Worm (Caenorhabditis elegans) whole organism, midembryonic: Measurements from ENCODE around the gene sdz-8.

ENCODE experiments used
- T22C8.4 ChIP-seq: fragments of 200-800 bp; sonication (Bioruptor generic); IDR thresholded peaks from 2 replicates; pipeline ENCODE4 v1.3.6; 2022; ENCODE audit warnings: missing genetic modification characterization, missing compliant biosample characterization
- cog-1 ChIP-seq: sonication (generic microtip); optimal IDR thresholded peaks from 2 replicates; lab custom pipeline; 2016; ENCODE audit warnings: missing genetic modification characterization, missing compliant biosample characterization
- flt-1 ChIP-seq: fragments of 200-800 bp; sonication (Bioruptor generic); IDR thresholded peaks from 2 replicates; pipeline ENCODE4 v1.3.6; 2022; ENCODE audit warnings: missing genetic modification characterization, missing compliant biosample characterization
- klf-2 ChIP-seq: fragments of 200-800 bp; sonication (Bioruptor generic); conservative IDR thresholded peaks from 2 replicates; pipeline ENCODE4 v1.3.6; 2022; ENCODE audit warnings: missing genetic modification reagents, missing genetic modification characterization, missing compliant biosample characterization
- med-1 ChIP-seq: sonication (generic microtip); optimal IDR thresholded peaks from 2 replicates; lab custom pipeline; 2017; ENCODE audit warnings: missing genetic modification characterization, mild to moderate bottlenecking, missing compliant biosample characterization, antibody characterized with exemption, missing genetic modification reagents; ENCODE audit not compliant: insufficient read depth
- ref-1 ChIP-seq: fragments of 200-800 bp; sonication (Bioruptor generic); conservative IDR thresholded peaks from 2 replicates; pipeline ENCODE4 v1.3.6; 2022; ENCODE audit warnings: missing genetic modification reagents, missing genetic modification characterization, missing compliant biosample characterization
- tab-1 ChIP-seq: fragments of 200-800 bp; sonication (Bioruptor generic); IDR thresholded peaks from 2 replicates; pipeline ENCODE4 v1.3.6; 2022; ENCODE audit warnings: missing genetic modification characterization, missing compliant biosample characterization
- ztf-23 ChIP-seq: fragments of 200-800 bp; sonication (Bioruptor generic); IDR thresholded peaks from 2 replicates; pipeline ENCODE4 v1.3.6; 2022; ENCODE audit warnings: missing genetic modification reagents, missing genetic modification characterization, missing compliant biosample characterization
- ztf-29 ChIP-seq: fragments of 200-800 bp; sonication (Bioruptor generic); IDR thresholded peaks from 2 replicates; pipeline ENCODE4 v1.3.6; 2022; ENCODE audit warnings: missing genetic modification reagents, missing genetic modification characterization, missing compliant biosample characterization

Gene sdz-8

ce11 chrV:11474399-11474798 lies 41.6 kb downstream of the sdz-8 start, which contains the start of gene nas-22:
Gene nas-22 (plus strand): TSS chrV:11474699.
- TF ChIP-seq ztf-29 (no peak), cog-1 (tag; lab: Kevin White, UChicago) (no peak), med-1 (GFP tag; lab: Kevin White, UChicago) (no peak), ref-1 (GFP tag; lab: Robert Waterston, UW) (no peak), tab-1 (GFP tag; lab: Robert Waterston, UW) (no peak), T22C8.4 (GFP tag; lab: Robert Waterston, UW) (no peak), ztf-23 (GFP tag; lab: Robert Waterston, UW) (no peak), klf-2 (no peak), flt-1 (GFP tag; lab: Robert Waterston, UW) (no peak)

- TF ChIP-seq tab-1 (GFP tag; lab: Robert Waterston, UW) (no peak), klf-2 (no peak), ztf-29 (no peak), T22C8.4 (GFP tag; lab: Robert Waterston, UW) (no peak), ztf-23 (GFP tag; lab: Robert Waterston, UW) (no peak), cog-1 (tag; lab: Kevin White, UChicago) (no peak), flt-1 (GFP tag; lab: Robert Waterston, UW) (no peak), ref-1 (GFP tag; lab: Robert Waterston, UW) (no peak), med-1 (GFP tag; lab: Kevin White, UChicago) (no peak)
Observed at ce11 chrV:11472209-11472608, 43.8 kb downstream of the sdz-8 start, which contains the start of the genes nas-20 and nas-21. Gene nas-20 (minus strand): TSS chrV:11472309. Gene nas-21 (plus strand): TSS chrV:11472564.

ce11 chrV:11470210-11470713 lies 45.7 kb downstream of the sdz-8 start, which contains the start of gene aat-6:
Gene aat-6 (minus strand): TSS chrV:11470663.
- TF ChIP-seq ztf-23 (GFP tag; lab: Robert Waterston, UW) = no peak
- TF ChIP-seq ref-1 (GFP tag; lab: Robert Waterston, UW) = no peak
- TF ChIP-seq klf-2 = no peak
- TF ChIP-seq T22C8.4 (GFP tag; lab: Robert Waterston, UW) = no peak
- no peak for TF ChIP-seq tab-1 (GFP tag; lab: Robert Waterston, UW)
- no peak for TF ChIP-seq cog-1 (tag; lab: Kevin White, UChicago)
- no peak for TF ChIP-seq flt-1 (GFP tag; lab: Robert Waterston, UW)
- TF ChIP-seq med-1 (GFP tag; lab: Kevin White, UChicago) = no peak
- TF ChIP-seq ztf-29 = no peak
